Worm (Caenorhabditis elegans) whole organism, midembryonic: ENCODE results near the gene K08D10.13.

Experiments used
- flt-1 ChIP-seq: fragments of 200-800 bp; sonication (Bioruptor generic); IDR thresholded peaks from 2 replicates; pipeline ENCODE4 v1.3.6; 2022; ENCODE audit warnings: missing genetic modification characterization, missing compliant biosample characterization
- klf-2 ChIP-seq: fragments of 200-800 bp; sonication (Bioruptor generic); conservative IDR thresholded peaks from 2 replicates; pipeline ENCODE4 v1.3.6; 2022; ENCODE audit warnings: missing genetic modification reagents, missing genetic modification characterization, missing compliant biosample characterization
- ztf-23 ChIP-seq: fragments of 200-800 bp; sonication (Bioruptor generic); IDR thresholded peaks from 2 replicates; pipeline ENCODE4 v1.3.6; 2022; ENCODE audit warnings: missing genetic modification reagents, missing genetic modification characterization, missing compliant biosample characterization
- ztf-29 ChIP-seq: fragments of 200-800 bp; sonication (Bioruptor generic); IDR thresholded peaks from 2 replicates; pipeline ENCODE4 v1.3.6; 2022; ENCODE audit warnings: missing genetic modification reagents, missing genetic modification characterization, missing compliant biosample characterization

DNA sequence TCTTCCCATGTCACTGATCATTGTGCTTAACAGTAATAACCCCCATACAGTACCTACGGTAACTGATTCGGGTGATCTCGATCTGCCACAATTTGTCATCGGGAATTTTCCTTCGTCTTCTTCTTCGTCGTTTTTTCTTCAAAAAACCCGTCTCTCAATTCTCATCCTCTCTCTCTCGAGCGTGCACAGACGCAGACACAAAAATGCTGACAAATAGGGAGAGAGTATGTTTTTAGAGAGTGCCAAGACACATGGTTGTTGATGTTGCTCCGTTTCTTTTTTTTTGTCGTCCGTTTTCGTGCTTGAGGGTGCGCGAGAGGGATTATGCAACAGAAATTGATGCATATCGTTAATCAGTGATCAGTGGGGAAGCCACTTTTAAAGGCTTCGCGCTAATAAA, 44.0 kb upstream of the K08D10.13 start:
- no peak for TF ChIP-seq ztf-29 (GFP tag; lab: Robert Waterston, UW)
- TF ChIP-seq flt-1 (GFP tag; lab: Robert Waterston, UW): no peak
- TF ChIP-seq ztf-23: no peak
- no peak for TF ChIP-seq klf-2 (GFP tag; lab: Robert Waterston, UW)
